Fruit fly (Drosophila melanogaster): Measurements from ENCODE around the gene Ets98B.

The Ets98B gene

DNA sequence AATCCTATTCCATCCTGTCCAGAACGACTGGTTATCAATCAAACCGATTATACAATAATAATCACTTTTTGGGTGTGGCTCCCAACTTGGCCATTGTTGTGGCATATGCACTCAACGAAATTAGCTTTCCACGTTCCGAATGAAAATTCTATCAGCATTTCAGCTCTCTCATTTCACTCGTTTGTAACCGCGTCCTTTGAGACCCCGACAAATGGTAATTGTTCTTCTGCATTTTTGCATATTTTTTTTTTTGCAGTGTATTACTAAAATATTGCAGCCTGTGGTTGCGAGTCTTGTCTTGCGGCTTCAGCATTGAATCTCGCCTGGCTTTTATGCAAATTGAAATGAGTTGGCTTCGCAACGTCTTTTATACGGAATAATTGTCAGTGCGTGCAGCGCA, 1.9 kb downstream of the Ets98B start:
- no peak for TF ChIP-seq CG15710 (tag; optimal IDR thresholded peaks at IDR 0.05)
- no peak for TF ChIP-seq CG9948 (tag; optimal IDR thresholded peaks at IDR 0.05)
- TF ChIP-seq Snoo (tag; optimal IDR thresholded peaks at IDR 0.05): peak; percentile 0
- TF ChIP-seq CG13204 (GFP tag; optimal IDR thresholded peaks at IDR 0.05): no peak
- TF ChIP-seq Ets98B (GFP tag; IDR thresholded peaks at IDR 0.05): peak; percentile 88
- no peak for TF ChIP-seq Pif1B (GFP tag; optimal IDR thresholded peaks at IDR 0.05)
- TF ChIP-seq D1 (tag; optimal IDR thresholded peaks at IDR 0.05): no peak
- no peak for TF ChIP-seq CG32121 (GFP tag; IDR thresholded peaks at IDR 0.05)
- TF ChIP-seq CG4496 (GFP tag; IDR thresholded peaks at IDR 0.05): peak; percentile 79
- no peak for TF ChIP-seq CG34367 (tag; optimal IDR thresholded peaks at IDR 0.05)
- TF ChIP-seq CG8301 (tag; optimal IDR thresholded peaks at IDR 0.05): peak; percentile 2
- TF ChIP-seq rn (GFP tag; IDR thresholded peaks at IDR 0.05): 0 out of 2 replicates have a peak, but pooled peaks have one; percentile 10
- TF ChIP-seq gl (tag; optimal IDR thresholded peaks at IDR 0.05): no peak
- peak; percentile 33 for TF ChIP-seq CG14655 (GFP tag; optimal IDR thresholded peaks at IDR 0.05)
- peak; percentile 52; the same call in 2 of the 3 replicates for TF ChIP-seq fd96Ca (GFP tag; IDR thresholded peaks at IDR 0.05)
- peak; percentile 19 for TF ChIP-seq CG17806 (tag; optimal IDR thresholded peaks at IDR 0.05)

DNA sequence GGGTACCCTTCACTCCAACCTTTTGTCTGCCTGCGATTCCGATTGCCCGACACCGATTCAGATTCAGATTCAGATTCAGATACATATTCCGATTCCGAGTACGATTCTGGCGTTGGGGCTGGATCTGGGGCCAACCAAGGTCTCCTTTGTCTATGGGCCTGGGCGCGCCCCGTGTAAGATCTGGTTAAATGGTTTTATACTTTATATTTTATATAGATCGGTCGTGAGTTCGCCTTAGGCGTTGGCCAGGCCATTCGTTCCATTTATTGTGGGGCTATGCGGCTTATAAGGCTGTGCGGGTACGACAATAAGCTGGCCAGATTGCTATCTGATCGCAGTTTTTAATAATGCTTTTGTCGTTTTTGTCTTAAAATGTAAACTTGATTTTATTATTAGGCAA, 3.7 kb downstream of the Ets98B start:
- TF ChIP-seq CG17806 (tag; optimal IDR thresholded peaks at IDR 0.05): no peak
- no peak for TF ChIP-seq Ets98B (GFP tag; IDR thresholded peaks at IDR 0.05)
- TF ChIP-seq EcR (GFP tag; optimal IDR thresholded peaks at IDR 0.05): no peak
- TF ChIP-seq CG10348 (GFP tag; IDR thresholded peaks at IDR 0.05): no peak
- no peak for TF ChIP-seq CG9948 (tag; optimal IDR thresholded peaks at IDR 0.05)
- no peak for TF ChIP-seq Pif1B (GFP tag; optimal IDR thresholded peaks at IDR 0.05)
- TF ChIP-seq D1 (tag; optimal IDR thresholded peaks at IDR 0.05): no peak
- TF ChIP-seq Pif1A (GFP tag; optimal IDR thresholded peaks at IDR 0.05): no peak
- TF ChIP-seq CG14655 (GFP tag; optimal IDR thresholded peaks at IDR 0.05): no peak
- TF ChIP-seq CG34367 (tag; optimal IDR thresholded peaks at IDR 0.05): no peak

DNA sequence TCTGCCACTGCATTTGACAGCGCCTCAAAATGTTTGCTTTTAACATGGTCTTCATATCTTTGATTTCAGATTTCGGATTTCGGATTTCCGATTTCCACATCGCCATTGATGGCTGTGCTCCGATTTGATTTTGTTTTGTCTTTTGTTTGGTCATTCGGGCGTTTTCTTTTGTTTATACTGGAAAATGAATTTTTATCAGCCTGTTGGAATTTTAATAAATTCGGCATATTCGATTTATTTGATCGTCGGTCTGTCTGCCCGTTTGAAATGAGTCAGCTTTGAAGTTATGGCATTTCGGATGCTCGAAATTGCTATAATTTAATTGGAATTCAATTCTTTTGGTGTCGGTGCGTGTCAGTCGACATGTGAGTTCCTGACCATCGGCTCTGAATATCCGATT, 4.4 kb downstream of the Ets98B start:
- TF ChIP-seq D1 (tag; optimal IDR thresholded peaks at IDR 0.05): no peak
- no peak for TF ChIP-seq Snoo (tag; optimal IDR thresholded peaks at IDR 0.05)
- no peak for TF ChIP-seq CG14655 (GFP tag; optimal IDR thresholded peaks at IDR 0.05)
- no peak for TF ChIP-seq fd96Ca (GFP tag; IDR thresholded peaks at IDR 0.05)
- no peak for TF ChIP-seq CG8159 (tag; optimal IDR thresholded peaks at IDR 0.05)
- no peak for TF ChIP-seq CG15710 (tag; optimal IDR thresholded peaks at IDR 0.05)
- TF ChIP-seq gl (tag; optimal IDR thresholded peaks at IDR 0.05): no peak
